Worm (Caenorhabditis elegans) whole organism, midembryonic: ENCODE measurements around the gene srsx-24.

Experiments
- T22C8.4 ChIP-seq: fragments of 200-800 bp; sonication (Bioruptor generic); IDR thresholded peaks from 2 replicates; pipeline ENCODE4 v1.3.6; 2022; ENCODE audit warnings: missing genetic modification characterization, missing compliant biosample characterization
- cog-1 ChIP-seq: sonication (generic microtip); optimal IDR thresholded peaks from 2 replicates; lab custom pipeline; 2016; ENCODE audit warnings: missing genetic modification characterization, missing compliant biosample characterization
- flt-1 ChIP-seq: fragments of 200-800 bp; sonication (Bioruptor generic); IDR thresholded peaks from 2 replicates; pipeline ENCODE4 v1.3.6; 2022; ENCODE audit warnings: missing genetic modification characterization, missing compliant biosample characterization
- klf-2 ChIP-seq: fragments of 200-800 bp; sonication (Bioruptor generic); conservative IDR thresholded peaks from 2 replicates; pipeline ENCODE4 v1.3.6; 2022; ENCODE audit warnings: missing genetic modification reagents, missing genetic modification characterization, missing compliant biosample characterization
- med-1 ChIP-seq: sonication (generic microtip); optimal IDR thresholded peaks from 2 replicates; lab custom pipeline; 2017; ENCODE audit warnings: missing genetic modification characterization, mild to moderate bottlenecking, missing compliant biosample characterization, antibody characterized with exemption, missing genetic modification reagents; ENCODE audit not compliant: insufficient read depth
- ref-1 ChIP-seq: fragments of 200-800 bp; sonication (Bioruptor generic); conservative IDR thresholded peaks from 2 replicates; pipeline ENCODE4 v1.3.6; 2022; ENCODE audit warnings: missing genetic modification reagents, missing genetic modification characterization, missing compliant biosample characterization
- tab-1 ChIP-seq: fragments of 200-800 bp; sonication (Bioruptor generic); IDR thresholded peaks from 2 replicates; pipeline ENCODE4 v1.3.6; 2022; ENCODE audit warnings: missing genetic modification characterization, missing compliant biosample characterization
- ztf-23 ChIP-seq: fragments of 200-800 bp; sonication (Bioruptor generic); IDR thresholded peaks from 2 replicates; pipeline ENCODE4 v1.3.6; 2022; ENCODE audit warnings: missing genetic modification reagents, missing genetic modification characterization, missing compliant biosample characterization
- ztf-29 ChIP-seq: fragments of 200-800 bp; sonication (Bioruptor generic); IDR thresholded peaks from 2 replicates; pipeline ENCODE4 v1.3.6; 2022; ENCODE audit warnings: missing genetic modification reagents, missing genetic modification characterization, missing compliant biosample characterization

srsx-24 gene

DNA sequence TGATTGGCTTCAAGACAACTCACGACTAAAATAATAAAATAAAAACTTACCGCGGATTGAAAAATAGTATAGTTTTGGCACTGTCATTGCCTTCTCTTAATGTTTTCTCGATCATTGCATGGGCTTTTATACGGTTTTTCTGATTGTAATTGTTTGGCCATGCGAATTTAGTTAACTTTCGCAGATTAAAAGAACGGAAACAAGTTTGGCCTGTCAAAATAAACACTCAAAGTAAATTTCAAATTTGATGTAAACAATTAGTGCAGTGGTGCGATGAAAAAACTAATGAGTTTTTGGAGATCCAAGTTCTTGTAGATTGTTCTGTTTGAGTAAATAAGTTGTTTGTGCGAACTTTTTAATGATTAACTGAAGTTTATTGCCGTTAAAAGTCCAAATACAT lies 19.9 kb upstream of the srsx-24 start, which contains the start of gene gst-41:
Gene gst-41, minus strand, starts transcription at position 101 of the 400 bp plus-strand sequence.
- TF ChIP-seq med-1, result no peak
- TF ChIP-seq klf-2, result no peak
- TF ChIP-seq flt-1, result no peak

DNA sequence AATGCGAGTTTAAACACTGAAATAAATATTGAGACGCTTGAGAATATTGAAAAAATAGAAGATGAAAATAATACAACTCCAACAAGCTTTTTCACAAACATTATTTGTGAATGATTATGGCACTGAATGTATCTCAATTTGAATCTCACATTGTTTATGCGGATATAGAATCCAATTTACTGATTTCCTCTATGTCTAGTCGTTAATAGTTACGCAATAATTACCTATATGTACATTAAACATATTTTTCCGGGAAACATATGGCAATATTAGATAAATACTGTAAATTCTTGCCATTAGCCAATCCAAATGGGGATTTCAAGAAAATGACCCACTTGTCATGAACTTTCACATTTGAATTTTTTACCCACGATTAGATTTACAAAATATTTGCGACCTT lies 16.1 kb upstream of the srsx-24 start, which contains the start of gene srx-9:
Gene srx-9, minus strand, starts transcription at position 101 of the 400 bp plus-strand sequence.
- TF ChIP-seq flt-1 (no peak), tab-1 (GFP tag; lab: Robert Waterston, UW) (no peak), med-1 (no peak), klf-2 (no peak), ref-1 (no peak), ztf-29 (GFP tag; lab: Robert Waterston, UW) (no peak), cog-1 (tag; lab: Kevin White, UChicago) (no peak), ztf-23 (GFP tag; lab: Robert Waterston, UW) (no peak), T22C8.4 (GFP tag; lab: Robert Waterston, UW) (no peak)

DNA sequence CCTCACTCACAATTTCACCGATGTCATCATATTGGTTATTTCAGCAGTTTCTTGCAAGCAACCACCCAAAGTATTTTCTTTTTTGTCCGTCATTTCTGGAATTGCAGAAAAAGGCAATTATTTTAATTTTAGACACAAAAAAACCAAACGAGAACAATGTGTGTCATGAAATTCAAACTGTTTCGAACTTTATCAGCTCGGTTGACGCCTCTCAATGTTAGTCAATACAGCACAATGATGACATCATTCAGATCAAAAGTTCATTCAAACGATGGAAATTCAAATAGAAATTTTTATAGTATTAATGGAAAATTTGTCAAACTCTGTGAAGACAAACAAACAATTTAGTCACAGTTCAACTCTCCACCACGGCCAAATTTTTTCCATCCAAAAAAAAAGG lies 12.6 kb upstream of the srsx-24 start, which contains the start of gene fbxa-105:
Gene fbxa-105, minus strand, starts transcription at position 97 of the 400 bp plus-strand sequence.
- no peak for TF ChIP-seq T22C8.4 (GFP tag; lab: Robert Waterston, UW)
- no peak for TF ChIP-seq cog-1 (tag; lab: Kevin White, UChicago)
- no peak for TF ChIP-seq flt-1
- TF ChIP-seq klf-2, result no peak
- TF ChIP-seq ztf-29 (GFP tag; lab: Robert Waterston, UW), result no peak
- no peak for TF ChIP-seq med-1
- TF ChIP-seq ztf-23 (GFP tag; lab: Robert Waterston, UW), result no peak
- no peak for TF ChIP-seq ref-1
- no peak for TF ChIP-seq tab-1 (GFP tag; lab: Robert Waterston, UW)

DNA sequence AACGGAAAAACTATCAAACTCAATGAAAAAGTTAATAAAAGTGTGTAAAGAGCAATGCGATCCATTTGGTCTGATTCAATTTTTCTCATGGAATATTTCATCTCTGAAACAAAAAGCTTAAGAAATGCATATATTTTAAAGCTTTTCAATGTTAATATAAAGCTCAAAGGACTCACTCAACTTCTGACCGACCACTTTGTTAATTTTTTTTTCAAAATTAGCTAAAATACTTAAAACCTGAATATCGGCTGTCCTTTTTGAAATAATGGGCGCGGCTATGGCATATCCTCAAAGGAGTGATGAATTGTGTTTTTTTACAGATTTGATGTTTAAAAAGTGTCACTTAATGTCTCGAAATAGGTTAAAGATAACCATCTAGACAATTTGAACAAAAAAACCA lies 10.5 kb upstream of the srsx-24 start, which contains the start of gene C02H6.1:
Gene C02H6.1, minus strand, starts transcription at position 101 of the 400 bp plus-strand sequence.
- TF ChIP-seq flt-1 (no peak), cog-1 (tag; lab: Kevin White, UChicago) (no peak), klf-2 (no peak), ztf-23 (GFP tag; lab: Robert Waterston, UW) (no peak), ref-1 (no peak), T22C8.4 (GFP tag; lab: Robert Waterston, UW) (no peak), ztf-29 (GFP tag; lab: Robert Waterston, UW) (no peak), tab-1 (GFP tag; lab: Robert Waterston, UW) (no peak), med-1 (no peak)

DNA sequence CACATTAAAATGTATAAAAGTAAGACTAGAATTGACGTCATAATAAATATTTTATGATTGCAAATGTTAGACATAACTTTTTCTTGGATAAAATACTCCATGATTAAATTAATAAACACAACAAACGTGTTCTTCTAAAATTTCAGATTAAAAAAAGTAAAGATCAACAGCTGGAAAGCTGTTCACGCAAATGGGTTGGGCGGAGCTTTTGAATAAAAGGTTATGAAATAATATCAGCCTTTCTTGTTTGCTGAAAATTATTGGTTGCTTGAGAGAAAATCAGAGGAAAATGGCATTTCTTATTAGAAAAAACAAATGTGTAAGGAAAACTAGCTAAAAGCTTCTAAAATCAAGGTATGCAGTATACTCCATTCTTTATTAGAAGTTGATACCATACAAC lies 8.5 kb upstream of the srsx-24 start, which contains the start of gene C02H6.3:
Gene C02H6.3, minus strand, starts transcription at position 101 of the 400 bp plus-strand sequence.
- TF ChIP-seq tab-1 (GFP tag; lab: Robert Waterston, UW) (no peak), ref-1 (no peak), ztf-23 (GFP tag; lab: Robert Waterston, UW) (no peak), cog-1 (tag; lab: Kevin White, UChicago) (no peak), klf-2 (no peak), T22C8.4 (GFP tag; lab: Robert Waterston, UW) (no peak)

DNA sequence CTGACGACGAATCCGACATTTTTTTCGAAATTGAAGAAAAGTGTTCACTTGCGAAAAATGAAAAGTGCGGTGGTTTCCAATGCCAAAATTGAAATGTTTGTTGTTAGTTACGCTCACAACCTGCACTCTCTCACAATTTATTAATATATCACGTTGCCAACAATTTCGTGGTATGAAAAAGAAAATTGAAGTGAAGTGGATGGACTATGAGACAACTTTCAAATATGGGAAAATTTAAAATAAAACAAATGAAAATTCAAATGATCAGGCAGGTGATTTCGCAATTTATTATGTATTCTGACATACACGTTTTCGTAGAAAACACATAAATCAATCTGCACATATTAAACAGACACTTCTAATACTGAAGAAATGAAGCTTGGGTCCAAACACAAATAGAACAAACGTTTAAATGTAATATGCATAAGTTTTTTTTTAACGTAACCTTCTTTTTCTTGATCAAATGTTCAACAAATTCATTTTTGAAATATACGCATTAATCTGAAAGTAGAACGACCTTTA lies 6.8 kb upstream of the srsx-24 start, which contains the start of gene srp-6:
Gene srp-6, minus strand, starts transcription at position 51 of the 522 bp plus-strand sequence.
- TF ChIP-seq T22C8.4 (GFP tag; lab: Robert Waterston, UW) (no peak), flt-1 (no peak), ref-1 (no peak), tab-1 (GFP tag; lab: Robert Waterston, UW) (no peak), ztf-29 (GFP tag; lab: Robert Waterston, UW) (no peak), ztf-23 (GFP tag; lab: Robert Waterston, UW) (no peak), klf-2 (no peak), cog-1 (tag; lab: Kevin White, UChicago) (no peak), med-1 (no peak)

DNA sequence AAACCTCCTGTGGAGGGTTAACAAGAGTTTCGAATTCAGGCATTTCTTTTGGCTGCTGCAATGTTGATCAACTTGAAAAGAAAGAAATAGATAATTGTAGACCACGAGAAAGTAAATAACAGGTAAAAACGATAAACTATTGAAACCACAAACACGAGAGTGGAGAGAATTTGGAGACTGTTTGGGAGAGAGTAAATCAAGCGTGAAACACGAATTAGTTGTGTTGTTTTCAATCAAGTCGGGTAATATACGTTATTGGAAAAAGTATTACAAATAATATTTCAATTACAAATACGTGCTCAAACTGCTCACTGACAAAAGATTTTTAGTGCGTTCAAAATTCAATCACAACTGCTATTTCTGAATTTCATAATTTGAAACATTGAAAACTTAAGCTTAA lies 1.7 kb upstream of the srsx-24 start, which contains the start of gene C03G6.17:
Gene C03G6.17, minus strand, starts transcription at position 101 of the 400 bp plus-strand sequence.
- TF ChIP-seq cog-1 (tag; lab: Kevin White, UChicago), result no peak
- no peak for TF ChIP-seq T22C8.4 (GFP tag; lab: Robert Waterston, UW)
- TF ChIP-seq tab-1 (GFP tag; lab: Robert Waterston, UW), result no peak
- TF ChIP-seq ref-1, result no peak
- no peak for TF ChIP-seq flt-1
- TF ChIP-seq ztf-29 (GFP tag; lab: Robert Waterston, UW), result no peak
- TF ChIP-seq klf-2, result no peak
- no peak for TF ChIP-seq ztf-23 (GFP tag; lab: Robert Waterston, UW)
- TF ChIP-seq med-1, result no peak

DNA sequence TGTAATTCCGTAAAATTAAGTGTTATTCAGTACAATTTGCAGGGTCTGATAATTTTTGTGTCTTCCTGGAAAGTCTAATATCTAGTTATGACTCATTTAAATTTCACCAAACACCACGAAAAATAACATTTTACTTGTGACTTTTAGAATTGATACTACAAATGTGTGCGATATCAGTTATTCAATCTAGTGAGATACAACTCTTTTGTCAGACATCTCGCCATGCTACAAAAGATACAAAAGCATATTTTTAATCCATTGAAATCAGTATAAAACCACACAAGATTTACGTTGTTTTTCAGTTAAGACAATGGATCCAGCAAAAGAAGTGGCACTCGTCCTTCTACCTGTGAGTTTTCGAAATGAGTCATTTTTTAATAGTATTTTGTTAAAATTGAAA lies 5.2 kb downstream of the srsx-24 start, which contains the start of gene srx-56:
Gene srx-56, plus strand, starts transcription at position 301 of the 400 bp plus-strand sequence.
- TF ChIP-seq tab-1 (GFP tag; lab: Robert Waterston, UW), result no peak
- no peak for TF ChIP-seq med-1
- TF ChIP-seq klf-2, result no peak
- no peak for TF ChIP-seq flt-1
- TF ChIP-seq ztf-29 (GFP tag; lab: Robert Waterston, UW), result no peak
- TF ChIP-seq T22C8.4 (GFP tag; lab: Robert Waterston, UW), result no peak
- TF ChIP-seq ref-1, result no peak
- TF ChIP-seq ztf-23 (GFP tag; lab: Robert Waterston, UW), result no peak
- TF ChIP-seq cog-1 (tag; lab: Kevin White, UChicago), result no peak

DNA sequence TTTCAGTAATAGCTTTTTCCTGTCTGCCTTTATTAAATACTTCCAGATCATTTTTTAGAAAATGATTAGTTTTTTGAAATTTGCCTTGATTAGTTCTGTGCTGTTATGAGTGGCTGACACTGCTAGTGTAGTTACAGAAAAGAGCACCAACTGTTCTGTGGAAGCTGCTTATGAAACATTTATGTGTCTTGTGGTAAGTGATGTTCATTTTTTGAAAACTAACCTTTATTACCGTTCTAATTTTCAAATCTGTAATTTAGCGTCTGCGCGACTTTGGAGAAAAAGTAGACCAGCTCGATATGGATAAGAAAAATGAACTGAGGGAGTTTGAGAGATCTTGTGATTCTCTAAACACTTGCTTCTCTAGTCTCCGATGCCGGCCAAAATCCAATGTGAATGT lies 9.7 kb downstream of the srsx-24 start, which contains the start of gene srj-14:
Gene srj-14, plus strand, starts transcription at position 131 of the 400 bp plus-strand sequence.
- TF ChIP-seq ztf-29 (GFP tag; lab: Robert Waterston, UW), result no peak
- TF ChIP-seq med-1, result no peak

DNA sequence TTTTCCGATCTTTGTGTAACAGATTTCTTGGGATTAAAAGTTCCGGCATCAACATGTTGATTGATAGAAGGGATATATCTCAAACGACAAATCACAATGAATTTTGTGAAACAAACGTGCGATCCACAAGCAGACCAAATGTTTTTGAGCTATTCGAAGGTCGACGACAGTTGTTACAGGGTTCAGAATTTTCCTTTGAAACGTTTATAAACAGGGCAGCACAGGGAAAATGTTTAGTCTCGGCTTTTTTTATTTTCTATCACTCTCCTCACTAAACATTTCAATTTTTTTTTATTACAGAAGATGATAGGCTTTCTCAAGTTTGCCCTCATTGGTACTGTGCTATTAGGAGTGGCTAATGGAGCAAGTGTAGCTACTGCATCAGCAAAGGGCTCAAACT lies 14.3 kb downstream of the srsx-24 start, which contains the start of gene exc-13:
Gene exc-13, plus strand, starts transcription at position 301 of the 400 bp plus-strand sequence.
- TF ChIP-seq T22C8.4 (GFP tag; lab: Robert Waterston, UW) (no peak), ztf-29 (GFP tag; lab: Robert Waterston, UW) (no peak), flt-1 (no peak), med-1 (no peak), cog-1 (tag; lab: Kevin White, UChicago) (no peak), tab-1 (GFP tag; lab: Robert Waterston, UW) (no peak), klf-2 (no peak), ref-1 (no peak), ztf-23 (GFP tag; lab: Robert Waterston, UW) (no peak)
